Worm (Caenorhabditis elegans) whole organism, L4/young adult: Measurements from ENCODE around the gene sqst-5.

Experiments
- W03F9.2 ChIP-seq: fragments of 150-350 bp; optimal IDR thresholded peaks from 2 replicates; lab custom pipeline; 2014; ENCODE audit warnings: missing biosample characterization, missing genetic modification characterization
- him-1 ChIP-seq: sonication (generic microtip); optimal IDR thresholded peaks from 2 replicates; lab custom pipeline; 2016; ENCODE audit warnings: missing genotype, missing genetic modification reagents, missing genetic modification characterization, missing compliant biosample characterization

DNA sequence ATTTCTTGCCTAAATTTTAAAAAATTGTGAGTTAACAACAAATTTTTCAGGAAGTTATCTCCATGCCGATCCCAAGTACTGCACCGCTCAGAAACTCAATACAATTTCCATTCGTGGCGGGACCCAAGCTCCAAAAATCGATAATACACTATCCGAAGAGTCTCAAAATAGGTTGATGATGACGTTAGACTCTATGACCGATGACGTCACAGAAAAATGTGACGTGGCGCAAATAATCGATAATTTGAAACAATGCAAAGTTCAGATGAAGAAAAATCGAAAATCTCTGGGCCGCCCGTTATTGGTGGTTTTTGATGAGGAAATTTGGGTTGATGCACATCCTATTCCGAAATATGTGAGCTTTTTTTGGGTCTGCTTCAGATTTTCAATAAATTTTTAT, 36.9 kb upstream of the sqst-5 start:
- TF ChIP-seq W03F9.2 (tag; lab: Kevin White, UChicago) (no peak), him-1 (tag; lab: Kevin White, UChicago) (no peak)
